Fruit fly (Drosophila melanogaster): ENCODE results near the gene TotE.

Gene TotE

dm6 chr2L:19869937-19870336 lies 43.4 kb downstream of the TotE start (continued):
- TF ChIP-seq fkh (GFP tag; optimal IDR thresholded peaks at IDR 0.05) (no peak), CG8119 (GFP tag; IDR thresholded peaks at IDR 0.05) (peak; percentile 72), Sox102F (GFP tag; optimal IDR thresholded peaks at IDR 0.05) (peak; percentile 84), CG6808 (GFP tag; optimal IDR thresholded peaks at IDR 0.05) (peak; percentile 71), CG9139 (GFP tag; optimal IDR thresholded peaks at IDR 0.05) (peak; percentile 53), CG6276 (GFP tag; optimal IDR thresholded peaks at IDR 0.05) (peak; percentile 9), pdm3 (GFP tag; optimal IDR thresholded peaks at IDR 0.05) (peak; percentile 81), topi (GFP tag; optimal IDR thresholded peaks at IDR 0.05) (peak; percentile 92)

- TF ChIP-seq CG6854 (GFP tag; optimal IDR thresholded peaks at IDR 0.05) (no peak), dsx (GFP tag; optimal IDR thresholded peaks at IDR 0.05; ENCODE audit: poor library complexity, severe bottlenecking) (peak; percentile 35)
Observed at dm6 chr2L:19869463-19869862, 43.9 kb downstream of the TotE start.

- TF ChIP-seq achi (GFP tag; optimal IDR thresholded peaks at IDR 0.05) (peak; percentile 2), CG6854 (GFP tag; optimal IDR thresholded peaks at IDR 0.05) (no peak), acj6 (GFP tag; optimal IDR thresholded peaks at IDR 0.05) (peak; percentile 3), CG8119 (GFP tag; IDR thresholded peaks at IDR 0.05) (no peak; the same call in 2 of the 3 replicates), CG15336 (GFP tag; IDR thresholded peaks at IDR 0.05) (peak; percentile 19; the same call in 1 of the 2 replicates), Hr4 (GFP tag; optimal IDR thresholded peaks at IDR 0.05) (peak; percentile 12), eg (GFP tag; IDR thresholded peaks at IDR 0.05) (0 out of 3 replicates have a peak, but pooled peaks have one; percentile 8), svp (GFP tag) (no peak), CG6163 (GFP tag; IDR thresholded peaks at IDR 0.05) (no peak), OdsH (GFP tag; optimal IDR thresholded peaks at IDR 0.05) (peak; percentile 3), CG9139 (GFP tag; optimal IDR thresholded peaks at IDR 0.05) (no peak), Sox14 (GFP tag; optimal IDR thresholded peaks at IDR 0.05) (no peak), topi (GFP tag; optimal IDR thresholded peaks at IDR 0.05) (no peak), CG6276 (GFP tag; optimal IDR thresholded peaks at IDR 0.05) (no peak), CG32006 (GFP tag; optimal IDR thresholded peaks at IDR 0.05) (peak; percentile 39)
Observed at dm6 chr2L:19866540-19867318, 46.6 kb downstream of the TotE start.

dm6 chr2L:19865539-19866068 lies 47.7 kb downstream of the TotE start:
- TF ChIP-seq ss (GFP tag; optimal IDR thresholded peaks at IDR 0.05) = peak; percentile 51 to 67
- TF ChIP-seq topi (GFP tag; optimal IDR thresholded peaks at IDR 0.05) = peak; percentile 57
- peak; percentile 96 for TF ChIP-seq Eip78C (GFP tag)
- peak; percentile 91 for TF ChIP-seq net (GFP tag; optimal IDR thresholded peaks at IDR 0.05)
- peak; percentile 83 for TF ChIP-seq dac (GFP tag; optimal IDR thresholded peaks at IDR 0.05)
- TF ChIP-seq CG6163 (GFP tag; IDR thresholded peaks at IDR 0.05) = peak; percentile 89
- peak; percentile 86 for TF ChIP-seq CG31627 (GFP tag; optimal IDR thresholded peaks at IDR 0.05)
- TF ChIP-seq eg (GFP tag; IDR thresholded peaks at IDR 0.05) = peak; percentile 94
- TF ChIP-seq spab (GFP tag; optimal IDR thresholded peaks at IDR 0.05) = peak; percentile 68
- TF ChIP-seq vri (GFP tag; optimal IDR thresholded peaks at IDR 0.05) = peak; percentile 85
- TF ChIP-seq lz (GFP tag; optimal IDR thresholded peaks at IDR 0.05) = peak; percentile 91
- TF ChIP-seq Gug (GFP tag; IDR thresholded peaks at IDR 0.05) = peak; percentile 90
- TF ChIP-seq cyc (GFP tag; optimal IDR thresholded peaks at IDR 0.05) = peak; percentile 41
- peak; percentile 75 for TF ChIP-seq fd59A (GFP tag; optimal IDR thresholded peaks at IDR 0.05)
- TF ChIP-seq CG16779 (tag; optimal IDR thresholded peaks at IDR 0.05) = peak; percentile 62
- TF ChIP-seq CG11902 (GFP tag; optimal IDR thresholded peaks at IDR 0.05) = peak; percentile 46
- TF ChIP-seq CG8632 (GFP tag; optimal IDR thresholded peaks at IDR 0.05) = peak; percentile 83
- peak; percentile 85 for TF ChIP-seq CG34406 (GFP tag; optimal IDR thresholded peaks at IDR 0.05)
- TF ChIP-seq CG6808 (GFP tag; optimal IDR thresholded peaks at IDR 0.05) = peak; percentile 34
- peak; percentile 98 for TF ChIP-seq CG15336 (GFP tag; IDR thresholded peaks at IDR 0.05)
- TF ChIP-seq CG11762 (GFP tag; optimal IDR thresholded peaks at IDR 0.05; ENCODE audit: insufficient read depth) = peak; percentile 69
- TF ChIP-seq Sox102F (GFP tag; optimal IDR thresholded peaks at IDR 0.05) = peak; percentile 85
- TF ChIP-seq CG4318 (GFP tag; optimal IDR thresholded peaks at IDR 0.05) = peak; percentile 77
- peak; percentile 91 for TF ChIP-seq CG32006 (GFP tag; optimal IDR thresholded peaks at IDR 0.05)
- peak; percentile 85 for TF ChIP-seq Hr4 (GFP tag; optimal IDR thresholded peaks at IDR 0.05)
- TF ChIP-seq fd85E (GFP tag; optimal IDR thresholded peaks at IDR 0.05) = peak; percentile 64
- TF ChIP-seq fkh (GFP tag; optimal IDR thresholded peaks at IDR 0.05) = peak; percentile 41
- TF ChIP-seq Met (GFP tag; optimal IDR thresholded peaks at IDR 0.05) = peak; percentile 89
- peak; percentile 76 for TF ChIP-seq CG8319 (GFP tag; optimal IDR thresholded peaks at IDR 0.05)
- peak; percentile 96 for TF ChIP-seq CG8119 (GFP tag; IDR thresholded peaks at IDR 0.05)
- peak; percentile 70 for TF ChIP-seq CG3032 (tag; optimal IDR thresholded peaks at IDR 0.05)
- peak; percentile 82 for TF ChIP-seq CG11294 (GFP tag; IDR thresholded peaks at IDR 0.05)
